Worm (Caenorhabditis elegans) whole organism, early embryonic: Measurements from ENCODE around the gene T11F9.22.

Experiments used
- B0310.2 ChIP-seq: sonication (generic microtip); optimal IDR thresholded peaks from 2 replicates; lab custom pipeline; 2016; ENCODE audit warnings: mild to moderate bottlenecking, missing genetic modification characterization, missing compliant biosample characterization
- F13C5.2 ChIP-seq: sonication (generic microtip); optimal IDR thresholded peaks from 2 replicates; lab custom pipeline; 2017; ENCODE audit warnings: mild to moderate bottlenecking, missing genetic modification characterization, inconsistent platforms, missing compliant biosample characterization
- aly-1 ChIP-seq: sonication (generic microtip); optimal IDR thresholded peaks from 2 replicates; lab custom pipeline; 2016; ENCODE audit warnings: missing genetic modification characterization, missing compliant biosample characterization
- ama-1 ChIP-seq: fragments of 150-350 bp; optimal IDR thresholded peaks from 2 replicates; lab custom pipeline; 2014
- ceh-36 ChIP-seq: sonication (generic microtip); optimal IDR thresholded peaks from 2 replicates; lab custom pipeline; 2016; ENCODE audit warnings: missing genetic modification characterization, inconsistent platforms, missing compliant biosample characterization
- ets-7 ChIP-seq: sonication (generic microtip); optimal IDR thresholded peaks from 2 replicates; lab custom pipeline; 2016; ENCODE audit warnings: missing genotype, missing genetic modification characterization, missing compliant biosample characterization
- flt-1 ChIP-seq: fragments of 200-800 bp; sonication (Bioruptor generic); IDR thresholded peaks from 2 replicates; pipeline ENCODE4 v1.3.6; 2022; ENCODE audit warnings: missing genetic modification characterization, missing compliant biosample characterization
- hmg-4 ChIP-seq: fragments of 200-800 bp; sonication (Bioruptor generic); optimal IDR thresholded peaks from 2 replicates; lab custom pipeline; 2018; ENCODE audit warnings: mild to moderate bottlenecking, missing genetic modification characterization, missing compliant biosample characterization
- tbx-37 ChIP-seq: fragments of 200-800 bp; sonication (Bioruptor generic); conservative IDR thresholded peaks from 2 replicates; pipeline ENCODE4 v1.3.6; 2022; ENCODE audit warnings: missing genetic modification reagents, missing genetic modification characterization, missing compliant biosample characterization
- tra-4 ChIP-seq: sonication (generic microtip); optimal IDR thresholded peaks from 2 replicates; lab custom pipeline; 2017; ENCODE audit warnings: missing genetic modification characterization, missing compliant biosample characterization

DNA sequence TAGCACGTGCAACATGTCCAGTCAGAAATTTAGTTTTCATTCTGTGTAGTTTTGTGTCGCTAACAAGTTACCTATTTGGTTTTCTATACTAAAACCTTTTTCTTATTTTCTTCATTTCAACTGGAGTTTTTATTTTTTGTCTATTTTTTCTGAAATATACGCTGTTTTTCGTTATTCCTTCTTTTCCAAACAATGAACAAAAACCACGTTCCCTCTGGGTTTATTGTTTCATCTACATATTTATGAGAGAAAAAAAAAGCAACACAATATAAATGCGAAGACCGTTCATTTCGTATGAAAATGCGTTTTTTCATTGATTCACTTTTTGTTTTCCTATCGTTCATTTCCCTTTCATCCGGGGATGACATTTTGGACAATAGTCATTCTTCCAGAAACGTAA lies at the start of gene T11F9.22:
- no peak for TF ChIP-seq ama-1 (lab: Kevin White, UChicago)
- TF ChIP-seq ets-7 (tag; lab: Kevin White, UChicago), result no peak
- no peak for TF ChIP-seq hmg-4 (GFP tag; lab: Kevin White, UChicago)
- no peak for TF ChIP-seq tra-4
- TF ChIP-seq B0310.2 (tag; lab: Kevin White, UChicago), result no peak
- TF ChIP-seq ceh-36 (tag; lab: Kevin White, UChicago), result no peak
- no peak for TF ChIP-seq aly-1 (tag; lab: Kevin White, UChicago)
- no peak for TF ChIP-seq flt-1 (GFP tag; lab: Robert Waterston, UW)
- TF ChIP-seq F13C5.2 (tag; lab: Kevin White, UChicago), result no peak
- TF ChIP-seq tbx-37 (GFP tag; lab: Robert Waterston, UW), result no peak
